Worm (Caenorhabditis elegans): ENCODE results near the gene cdh-1.

cdh-1 gene

DNA sequence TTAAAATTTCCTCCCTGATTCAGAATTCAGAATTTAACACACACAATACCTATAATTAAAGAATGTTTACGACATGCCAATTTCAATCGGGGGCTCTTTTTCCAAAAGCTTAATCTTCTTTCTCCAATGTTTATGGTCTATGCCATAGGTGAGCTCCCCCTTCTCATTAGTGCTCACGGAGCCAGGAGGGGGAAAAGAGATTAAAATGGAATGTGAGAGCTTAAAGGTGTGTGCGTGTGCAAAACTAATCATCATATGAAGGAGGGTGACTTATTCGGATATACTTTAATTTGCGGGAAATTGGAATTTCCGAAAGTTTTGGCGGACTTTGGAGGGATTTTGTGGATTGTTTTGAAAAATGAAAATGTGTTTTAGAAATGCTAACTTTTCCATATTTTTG, 72.3 kb downstream of the cdh-1 start:
- no peak for TF ChIP-seq efl-1 (optimal IDR thresholded peaks at IDR 0.05)
- peak in 1 of 2 experiments; percentile 50 for TF ChIP-seq efl-1 (GFP tag; optimal IDR thresholded peaks at IDR 0.05 in 1 of 2)
- TF ChIP-seq nhr-28 (tag; optimal IDR thresholded peaks at IDR 0.05): no peak
- no peak for TF ChIP-seq hlh-4 (tag; optimal IDR thresholded peaks at IDR 0.05)
- no peak for TF ChIP-seq snu-23 (GFP tag; optimal IDR thresholded peaks at IDR 0.05)
- no peak for TF ChIP-seq ces-1 (GFP tag; optimal IDR thresholded peaks at IDR 0.05)
- TF ChIP-seq nhr-12 (tag; optimal IDR thresholded peaks at IDR 0.05): no peak
- no peak for TF ChIP-seq tlp-1 (tag; optimal IDR thresholded peaks at IDR 0.05)
- TF ChIP-seq zag-1 (tag; optimal IDR thresholded peaks at IDR 0.05): no peak
- no peak for TF ChIP-seq nhr-84 (tag; optimal IDR thresholded peaks at IDR 0.05)
- no peak for TF ChIP-seq swsn-7 (tag; optimal IDR thresholded peaks at IDR 0.05)
- peak; percentile 8 for TF ChIP-seq fkh-8 (tag; optimal IDR thresholded peaks at IDR 0.05)
- peak; percentile 76 for TF ChIP-seq dsc-1 (tag; optimal IDR thresholded peaks at IDR 0.05)
- peak; percentile 12 for TF ChIP-seq nhr-85 (tag)
